Worm (Caenorhabditis elegans) whole organism, L4/young adult: ENCODE results near the gene F46G11.2.

Experiments
- W03F9.2 ChIP-seq: fragments of 150-350 bp; optimal IDR thresholded peaks from 2 replicates; lab custom pipeline; 2014; ENCODE audit warnings: missing biosample characterization, missing genetic modification characterization
- dao-5 ChIP-seq: sonication (generic microtip); optimal IDR thresholded peaks from 2 replicates; lab custom pipeline; 2016; ENCODE audit warnings: missing genotype, missing genetic modification characterization, moderate library complexity, missing compliant biosample characterization
- him-1 ChIP-seq: sonication (generic microtip); optimal IDR thresholded peaks from 2 replicates; lab custom pipeline; 2016; ENCODE audit warnings: missing genotype, missing genetic modification reagents, missing genetic modification characterization, missing compliant biosample characterization

Gene F46G11.2

DNA sequence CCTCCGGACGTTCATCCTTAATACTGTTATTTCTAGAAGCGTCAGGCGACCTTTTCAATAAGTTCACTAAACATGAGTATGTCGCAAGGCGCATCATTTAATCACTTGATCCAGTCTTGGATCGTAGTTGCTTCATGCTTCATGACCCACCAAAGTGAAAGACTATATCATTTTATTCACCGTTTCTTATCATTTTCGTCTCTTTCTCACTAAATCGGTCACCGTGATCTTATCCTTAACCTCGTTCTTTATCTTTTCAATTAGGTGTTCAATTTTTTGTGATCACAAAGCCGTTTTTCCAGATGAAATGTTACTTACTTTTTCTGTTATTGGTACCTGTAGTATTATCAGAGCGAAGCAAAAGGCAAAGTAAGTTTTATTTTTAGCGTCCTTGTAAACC is at the start of gene F46G11.2:
Gene F46G11.2 (plus strand): TSS at position 301 of the 400 bp plus-strand sequence.
- no peak for TF ChIP-seq him-1
- no peak for TF ChIP-seq dao-5 (tag; lab: Kevin White, UChicago)
- no peak for TF ChIP-seq W03F9.2 (tag; lab: Kevin White, UChicago)

DNA sequence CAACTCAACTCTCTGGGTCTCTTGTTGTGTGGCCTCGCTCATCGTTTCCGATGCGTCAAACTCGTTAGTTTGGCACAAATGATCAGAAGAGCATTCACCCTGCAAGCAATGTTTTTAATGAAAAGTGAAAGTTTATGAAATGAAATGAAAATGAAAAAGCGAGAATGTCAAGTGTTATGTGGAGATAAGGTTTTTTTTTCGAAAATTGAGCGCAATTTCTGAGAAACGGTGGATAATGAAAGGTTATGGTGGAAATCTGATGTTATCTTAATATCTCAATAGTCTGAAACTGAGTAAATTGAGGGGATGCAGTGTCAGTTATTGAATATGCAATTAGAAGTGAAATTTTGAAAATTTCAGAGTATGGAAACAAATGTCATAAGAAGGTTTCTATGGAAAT is 44.8 kb upstream of the F46G11.2 start, which contains the start of gene gnrr-4:
Gene gnrr-4 (minus strand): TSS at position 101 of the 400 bp plus-strand sequence.
- no peak for TF ChIP-seq dao-5 (tag; lab: Kevin White, UChicago)
- no peak for TF ChIP-seq him-1
- TF ChIP-seq W03F9.2 (tag; lab: Kevin White, UChicago): no peak

DNA sequence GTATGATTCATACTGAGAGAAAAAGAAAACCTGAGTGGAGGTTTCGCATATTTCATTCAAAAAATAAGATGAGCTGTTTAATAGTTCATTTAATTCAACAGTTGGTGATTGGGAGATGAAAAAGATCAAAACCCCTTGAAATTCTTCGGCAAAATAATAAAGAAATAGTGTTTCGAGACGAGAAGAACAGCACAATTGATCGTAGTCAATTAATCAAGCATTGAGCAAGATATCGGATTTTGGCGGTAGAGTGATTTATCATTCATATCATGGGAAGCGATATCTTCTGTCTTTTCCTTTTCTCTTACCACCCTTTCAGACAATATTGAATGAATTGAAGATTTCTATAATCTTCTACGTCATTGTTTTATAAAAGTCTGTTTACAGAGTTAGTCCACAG is 41.3 kb upstream of the F46G11.2 start:
- no peak for TF ChIP-seq dao-5 (tag; lab: Kevin White, UChicago)
- TF ChIP-seq him-1: no peak
- no peak for TF ChIP-seq W03F9.2 (tag; lab: Kevin White, UChicago)

DNA sequence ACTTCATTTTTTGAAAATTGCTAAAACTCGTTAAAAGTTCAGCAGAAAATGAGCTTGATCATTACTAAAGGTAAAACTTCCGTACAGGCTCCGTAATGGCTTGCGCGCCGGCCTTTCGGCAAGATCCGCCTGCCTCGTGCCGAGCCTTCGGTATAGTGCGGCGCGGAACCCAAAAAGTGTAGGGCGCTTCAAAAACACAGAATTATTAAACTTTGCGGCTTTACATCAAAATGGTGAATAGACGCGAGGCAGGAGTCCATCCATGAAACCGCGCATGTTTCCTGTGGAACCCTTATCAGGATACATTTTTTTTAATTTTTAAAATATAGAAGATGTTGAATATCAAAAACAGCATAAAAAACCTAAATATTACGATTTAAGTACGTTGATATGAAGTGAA is 34.8 kb upstream of the F46G11.2 start:
- TF ChIP-seq dao-5 (tag; lab: Kevin White, UChicago): no peak
- no peak for TF ChIP-seq him-1
- TF ChIP-seq W03F9.2 (tag; lab: Kevin White, UChicago): no peak

DNA sequence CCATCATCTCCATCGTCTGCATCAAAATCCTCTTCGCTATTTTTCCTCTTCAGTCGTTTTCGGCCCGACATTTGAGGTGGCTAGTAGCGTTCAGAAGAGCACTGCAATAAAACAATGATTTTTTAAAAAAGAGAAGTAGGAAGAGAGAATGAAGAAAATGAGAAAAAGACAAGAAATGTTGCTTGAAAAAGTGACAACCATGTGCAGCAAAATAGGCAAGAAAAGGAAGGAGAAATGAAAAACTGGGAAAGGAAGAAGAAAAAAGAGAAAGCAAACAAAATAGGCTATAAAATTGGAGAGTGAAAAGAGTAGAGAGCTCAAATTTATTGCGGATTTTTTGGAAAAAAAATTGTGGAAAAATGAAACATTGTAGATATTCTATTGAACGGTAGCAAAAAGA is 24.7 kb upstream of the F46G11.2 start, which contains the start of gene tag-294:
Gene tag-294 (minus strand): TSS at position 101 of the 400 bp plus-strand sequence.
- TF ChIP-seq W03F9.2 (tag; lab: Kevin White, UChicago) (no peak), him-1 (no peak), dao-5 (tag; lab: Kevin White, UChicago) (no peak)

DNA sequence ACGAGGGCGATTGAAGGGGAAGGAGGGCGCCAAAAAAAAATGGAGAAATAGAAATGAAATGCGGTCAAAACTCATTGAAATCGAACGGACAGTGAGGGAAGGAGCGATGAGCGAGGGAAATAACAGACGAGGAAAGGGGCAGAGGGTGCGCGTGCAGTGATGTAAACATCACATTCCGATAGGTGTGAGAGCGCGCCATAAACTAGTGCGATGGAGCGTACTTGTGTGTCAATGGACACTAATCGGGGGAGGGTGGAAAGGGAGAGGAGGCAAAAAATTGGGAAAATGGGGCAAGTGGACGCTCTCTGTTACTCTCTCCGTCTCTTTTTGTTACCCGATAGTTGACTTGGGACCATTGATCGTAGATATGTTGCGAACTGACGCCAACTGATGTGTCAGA is 24.1 kb upstream of the F46G11.2 start:
- TF ChIP-seq dao-5 (tag; lab: Kevin White, UChicago) (no peak), him-1 (no peak), W03F9.2 (tag; lab: Kevin White, UChicago) (no peak)

DNA sequence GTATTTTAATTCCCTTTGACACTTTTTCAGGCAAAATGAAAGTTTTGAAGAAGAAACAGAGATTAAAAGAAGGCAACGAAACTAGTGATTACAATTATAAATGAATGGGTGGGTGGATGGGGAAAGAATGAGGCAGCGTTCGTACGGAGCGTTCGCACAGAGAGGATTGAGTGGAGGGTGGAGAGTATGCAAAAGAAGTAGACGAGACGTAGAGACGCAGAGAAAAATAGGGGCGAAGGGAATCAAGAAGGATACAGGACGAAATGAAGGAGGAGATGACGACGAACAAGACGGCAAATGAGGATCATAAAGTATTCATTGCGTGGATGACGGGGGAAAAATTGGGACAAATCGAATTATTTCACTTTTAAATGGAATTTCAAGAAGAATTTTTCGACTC is 23.2 kb upstream of the F46G11.2 start:
- no peak for TF ChIP-seq dao-5 (tag; lab: Kevin White, UChicago)
- no peak for TF ChIP-seq him-1
- TF ChIP-seq W03F9.2 (tag; lab: Kevin White, UChicago): no peak

DNA sequence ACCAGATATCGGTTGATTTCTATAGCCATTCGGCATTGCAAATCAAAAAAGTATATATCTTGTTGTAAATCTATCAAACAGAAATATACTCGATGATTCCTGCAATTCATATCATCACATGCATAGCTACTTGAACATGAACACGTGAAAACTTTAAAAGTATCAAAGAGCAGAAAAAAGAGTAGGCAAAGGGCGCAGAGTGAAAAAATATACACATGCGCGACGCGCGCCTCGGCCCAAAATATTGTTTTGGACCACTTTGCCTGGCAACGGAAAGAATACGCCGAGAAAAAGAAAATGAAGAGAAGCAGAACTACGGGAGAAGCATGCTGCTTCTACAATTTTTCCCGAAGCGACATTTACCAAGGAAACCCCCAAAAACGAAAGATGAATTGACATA is 17.3 kb upstream of the F46G11.2 start, which contains the start of gene C54H2.4:
Gene C54H2.4 (minus strand): TSS at position 101 of the 400 bp plus-strand sequence.
- TF ChIP-seq dao-5 (tag; lab: Kevin White, UChicago) (no peak), W03F9.2 (tag; lab: Kevin White, UChicago) (no peak), him-1 (no peak)

DNA sequence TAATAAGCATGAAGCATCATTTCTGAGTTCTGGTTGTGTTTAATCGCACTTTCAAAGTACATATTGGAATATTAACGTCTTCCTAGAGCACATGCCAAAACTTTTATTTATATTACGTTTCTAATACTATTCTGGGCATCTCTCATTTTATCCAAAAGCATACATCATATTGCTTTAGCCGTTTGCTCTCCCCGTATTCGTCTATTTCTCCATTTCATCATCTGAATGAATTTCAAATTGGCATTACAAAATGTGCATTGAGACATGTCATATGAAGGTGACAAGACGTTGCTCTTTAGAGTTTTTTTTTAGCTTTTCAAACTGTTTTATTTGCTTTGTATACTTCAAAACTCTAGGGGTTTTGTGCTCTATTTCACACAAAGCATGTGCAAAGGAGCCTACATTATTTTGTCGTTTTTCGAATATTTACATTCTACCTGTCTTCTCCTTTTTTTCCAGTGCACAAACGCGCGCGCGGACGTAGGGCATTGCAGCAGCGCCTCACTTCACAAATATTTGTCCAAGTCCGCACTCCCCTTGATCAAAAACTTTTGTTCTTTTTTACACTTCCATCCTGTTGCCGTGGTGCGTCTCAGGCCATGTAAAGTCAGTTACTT is 15.3 kb upstream of the F46G11.2 start:
- TF ChIP-seq W03F9.2 (tag; lab: Kevin White, UChicago): no peak
- TF ChIP-seq dao-5 (tag; lab: Kevin White, UChicago): no peak
- no peak for TF ChIP-seq him-1

DNA sequence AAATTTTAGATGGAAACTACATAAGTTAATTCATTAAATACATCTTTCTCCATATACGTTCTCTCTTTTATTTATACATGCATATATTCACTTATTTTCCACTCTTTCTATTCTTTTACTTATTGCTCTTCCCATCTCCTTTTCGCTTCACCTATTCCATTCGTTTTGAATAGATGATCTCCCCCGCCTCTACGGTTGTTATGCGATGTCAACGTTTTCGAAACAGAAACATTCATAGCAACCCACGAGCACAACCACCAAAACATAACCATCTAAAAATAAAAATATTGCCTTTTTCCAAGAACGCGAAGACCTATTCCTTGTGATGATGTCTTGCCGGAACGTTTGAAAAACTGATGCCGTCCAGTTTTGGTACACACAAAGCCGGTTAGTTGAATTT is 14.5 kb upstream of the F46G11.2 start, which contains the start of gene sym-3:
Gene sym-3 (plus strand): TSS at position 301 of the 400 bp plus-strand sequence.
- TF ChIP-seq W03F9.2 (tag; lab: Kevin White, UChicago) (no peak), him-1 (no peak), dao-5 (tag; lab: Kevin White, UChicago) (no peak)

DNA sequence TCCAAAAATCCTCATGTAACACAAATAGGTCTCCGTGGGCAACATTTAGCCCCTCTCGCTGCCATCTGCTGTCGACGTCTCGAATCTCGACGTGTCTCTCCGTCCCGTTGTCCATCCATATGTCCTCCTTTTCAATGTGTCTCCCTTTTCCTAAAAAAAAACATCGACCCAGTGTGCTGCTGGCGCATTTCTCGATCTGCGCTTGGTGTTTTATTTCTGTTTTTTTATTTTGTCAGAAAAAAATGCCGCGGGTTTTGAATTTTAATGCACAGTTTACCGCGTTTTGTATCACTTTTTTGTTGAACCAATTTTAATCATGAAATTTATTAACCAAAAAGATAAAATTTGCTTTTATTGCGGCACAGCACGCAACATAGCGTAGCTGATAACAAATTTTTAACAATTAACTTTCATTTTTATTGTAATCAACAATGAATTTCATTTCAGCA is 12.1 kb upstream of the F46G11.2 start:
- peak; percentile 18 for TF ChIP-seq W03F9.2 (tag; lab: Kevin White, UChicago)
- TF ChIP-seq him-1: peak; percentile 71
- TF ChIP-seq dao-5 (tag; lab: Kevin White, UChicago): no peak

DNA sequence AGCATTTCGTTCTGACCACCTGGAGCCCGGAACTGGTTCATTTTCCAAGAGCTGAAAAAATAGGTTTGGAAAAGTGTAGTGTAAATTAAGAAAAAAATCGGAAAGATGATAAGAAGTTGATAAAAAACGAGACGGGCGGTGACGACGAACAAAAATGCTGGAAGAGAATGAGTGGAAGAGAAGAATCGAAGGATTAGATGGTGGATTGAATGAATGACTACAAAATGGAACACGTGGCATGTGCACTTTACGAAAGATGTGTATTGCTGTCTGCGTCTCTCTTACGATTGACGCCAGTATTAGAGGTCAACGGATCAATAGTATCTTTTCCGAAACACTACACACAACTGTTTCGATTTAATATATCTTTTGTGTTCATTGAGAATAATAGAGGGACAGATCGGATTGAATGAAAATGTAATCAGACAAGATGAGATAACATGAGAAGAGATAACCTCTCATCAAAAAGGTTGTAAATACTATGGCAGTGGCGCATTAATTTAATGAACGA is 7.2 kb upstream of the F46G11.2 start, which contains the start of gene sft-4:
Gene sft-4 (minus strand): TSS at position 51 of the 511 bp plus-strand sequence.
- TF ChIP-seq him-1 (no peak), W03F9.2 (tag; lab: Kevin White, UChicago) (no peak), dao-5 (tag; lab: Kevin White, UChicago) (no peak)

DNA sequence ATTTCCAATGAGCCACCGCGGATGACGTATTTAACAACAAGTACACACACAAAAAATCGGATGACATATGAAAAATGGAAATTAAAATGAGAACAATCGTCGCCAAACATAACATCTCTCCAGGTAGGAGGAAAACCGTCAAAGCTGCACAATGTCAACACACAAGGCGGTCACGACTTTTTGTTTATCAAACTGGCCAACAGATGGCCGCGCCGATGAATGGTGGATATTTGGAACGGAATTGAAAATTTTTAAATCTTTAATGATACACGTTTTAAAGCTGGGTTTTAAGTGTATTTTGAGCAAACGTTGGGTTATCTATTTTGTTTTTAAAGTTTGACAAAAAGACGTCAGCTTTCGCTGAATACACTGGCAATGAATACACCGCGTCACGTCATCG is 6.7 kb upstream of the F46G11.2 start:
- TF ChIP-seq dao-5 (tag; lab: Kevin White, UChicago): no peak
- TF ChIP-seq him-1: no peak
- TF ChIP-seq W03F9.2 (tag; lab: Kevin White, UChicago): no peak

DNA sequence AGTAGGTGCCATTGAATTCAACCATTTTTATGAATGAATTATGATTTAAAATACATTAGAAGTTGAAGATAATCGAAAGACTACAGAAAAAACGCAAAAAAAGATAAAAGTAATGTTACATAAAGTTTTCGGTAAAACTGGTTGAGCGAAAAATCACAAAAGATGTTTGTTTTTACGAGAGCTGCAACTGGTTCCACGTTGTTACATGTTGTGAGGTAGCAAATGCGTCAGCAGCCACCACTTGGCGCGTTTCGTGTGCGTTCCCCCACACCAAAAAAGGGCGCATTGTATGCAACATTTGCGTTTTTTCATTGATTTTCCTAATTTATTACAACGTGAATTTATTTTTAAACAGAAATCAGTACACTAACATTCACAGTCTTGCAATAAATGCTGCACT is 5.8 kb upstream of the F46G11.2 start, which contains the start of gene gakh-1:
Gene gakh-1 (plus strand): TSS at position 347 of the 400 bp plus-strand sequence.
- TF ChIP-seq dao-5 (tag; lab: Kevin White, UChicago) (no peak), W03F9.2 (tag; lab: Kevin White, UChicago) (peak; percentile 0), him-1 (peak; percentile 34)
